Worm (Caenorhabditis elegans) whole organism, L2 larva: Measurements from ENCODE around the gene lin-40.

Source experiments
- ZK546.5 ChIP-seq: sonication (generic microtip); optimal IDR thresholded peaks from 2 replicates; lab custom pipeline; 2017; ENCODE audit warnings: missing biosample characterization, missing genetic modification characterization
- aly-2 ChIP-seq: fragments of 150-350 bp; optimal IDR thresholded peaks from 2 replicates; lab custom pipeline; 2014; ENCODE audit warnings: missing biosample characterization, missing genetic modification characterization
- blmp-1 ChIP-seq: sonication (generic microtip); optimal IDR thresholded peaks from 2 replicates; lab custom pipeline; 2017; ENCODE audit warnings: missing genetic modification characterization, mild to moderate bottlenecking, missing compliant biosample characterization, antibody characterized with exemption, moderate library complexity; ENCODE audit not compliant: insufficient read depth
- elt-1 ChIP-seq: fragments of 150-350 bp; optimal IDR thresholded peaks from 2 replicates; lab custom pipeline; 2014; ENCODE audit warnings: missing biosample characterization, missing genetic modification characterization
- lin-11 ChIP-seq: fragments of 150-350 bp; sonication (generic microtip); optimal IDR thresholded peaks from 2 replicates; lab custom pipeline; 2014; ENCODE audit warnings: missing biosample characterization, missing genetic modification characterization, inconsistent platforms, mixed read lengths
- nhr-10 ChIP-seq: sonication (generic microtip); optimal IDR thresholded peaks from 2 replicates; lab custom pipeline; 2017; ENCODE audit warnings: missing biosample characterization, missing genetic modification characterization

DNA sequence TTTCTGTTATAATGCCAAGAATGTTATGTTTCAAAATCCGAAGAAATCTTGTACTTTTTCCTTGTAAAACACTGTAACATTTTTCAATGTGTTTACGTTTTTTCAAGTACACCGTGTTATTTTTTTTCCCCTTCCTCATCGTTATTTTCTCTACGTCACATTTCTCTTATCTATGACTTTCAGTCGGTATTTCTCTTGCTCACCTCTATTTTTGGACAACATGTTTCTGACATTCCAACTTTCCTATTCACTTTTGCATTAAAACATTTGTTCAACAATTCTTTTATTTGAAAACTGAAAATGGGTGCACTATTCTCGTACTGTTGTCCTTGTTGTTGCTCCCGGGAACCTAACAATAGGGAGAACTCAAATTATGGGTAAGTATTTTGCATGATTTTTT is 31.7 kb upstream of the lin-40 start, which contains the start of gene pals-33:
- no peak for TF ChIP-seq lin-11 (tag; lab: Kevin White, UChicago)
- no peak for TF ChIP-seq elt-1 (tag; lab: Kevin White, UChicago)
- no peak for TF ChIP-seq nhr-10 (tag; lab: Kevin White, UChicago)
- no peak for TF ChIP-seq ZK546.5 (tag; lab: Kevin White, UChicago)
- no peak for TF ChIP-seq aly-2 (tag; lab: Kevin White, UChicago)
- no peak for TF ChIP-seq blmp-1
